Worm (Caenorhabditis elegans) whole organism, young adult: ENCODE results near the gene bus-17.
A peak's percentile ranks its signal among the peaks of the same experiment; 100 is the strongest.

Source experiments
- B0336.3 ChIP-seq: fragments of 200-800 bp; sonication (Bioruptor generic); IDR thresholded peaks from 2 replicates; pipeline ENCODE4 v1.3.6; 2022; ENCODE audit warnings: missing genetic modification characterization, missing compliant biosample characterization
- F23B12.7 ChIP-seq: sonication (generic microtip); optimal IDR thresholded peaks from 2 replicates; lab custom pipeline; 2017; ENCODE audit warnings: missing genetic modification characterization, mild to moderate bottlenecking, missing compliant biosample characterization, antibody characterized with exemption, moderate library complexity; ENCODE audit not compliant: insufficient read depth
- F39B2.1 ChIP-seq: fragments of 200-800 bp; sonication (Bioruptor generic); IDR thresholded peaks from 2 replicates; pipeline ENCODE4 v1.3.6; 2022; ENCODE audit warnings: missing genetic modification reagents, missing genetic modification characterization, missing compliant biosample characterization
- Y79H2A.3 ChIP-seq: fragments of 200-800 bp; sonication (Bioruptor generic); conservative IDR thresholded peaks from 2 replicates; pipeline ENCODE4 v1.3.6; 2022; ENCODE audit warnings: missing genetic modification reagents, missing genetic modification characterization, missing compliant biosample characterization
- ama-1 ChIP-seq, 3 experiments: fragments of 150-350 bp in 1 of 3; sonication (generic microtip) in 2 of 3; optimal IDR thresholded peaks; 2 replicates each; lab custom pipeline; 2014 to 2018; ENCODE audit warnings: missing biosample characterization in 2 of 3, missing genetic modification characterization in 2 of 3, missing genetic modification reagents in 2 of 3
- atf-7 ChIP-seq: sonication (generic microtip); optimal IDR thresholded peaks from 2 replicates; lab custom pipeline; 2017; ENCODE audit warnings: mild to moderate bottlenecking, missing genetic modification characterization, missing compliant biosample characterization
- attf-5 ChIP-seq: fragments of 200-800 bp; sonication (Bioruptor generic); optimal IDR thresholded peaks from 2 replicates; lab custom pipeline; 2018; ENCODE audit warnings: mild to moderate bottlenecking, missing genetic modification characterization, missing compliant biosample characterization
- attf-6 ChIP-seq: fragments of 200-800 bp; sonication (Bioruptor generic); IDR thresholded peaks from 2 replicates; pipeline ENCODE4 v1.3.6; 2022; ENCODE audit warnings: missing genetic modification reagents, missing genetic modification characterization, missing compliant biosample characterization
- cebp-1 ChIP-seq, 2 experiments: fragments of 200-800 bp in 1 of 2; sonication (Bioruptor generic) in 1 of 2; sonication (generic microtip) in 1 of 2; IDR thresholded peaks in 1 of 2; optimal IDR thresholded peaks in 1 of 2; 2 replicates each; pipeline versions ENCODE4 v1.3.6 to Lab custom; 2017 to 2022; ENCODE audit warnings: missing compliant biosample characterization in 2 of 2, missing genetic modification characterization in 2 of 2, mild to moderate bottlenecking in 1 of 2, missing genetic modification reagents in 1 of 2, moderate library complexity in 1 of 2
- cebp-2 ChIP-seq: fragments of 200-800 bp; sonication (Bioruptor generic); IDR thresholded peaks from 2 replicates; pipeline ENCODE4 v1.3.6; 2022; ENCODE audit warnings: missing genetic modification characterization, missing compliant biosample characterization
- ceh-100 ChIP-seq: fragments of 200-800 bp; sonication (Bioruptor generic); IDR thresholded peaks from 2 replicates; pipeline ENCODE4 v1.3.6; 2022; ENCODE audit warnings: missing genetic modification reagents, missing genetic modification characterization, missing compliant biosample characterization
- ceh-40 ChIP-seq: fragments of 200-800 bp; sonication (Bioruptor generic); IDR thresholded peaks from 2 replicates; pipeline ENCODE4 v1.3.6; 2022; ENCODE audit warnings: missing genetic modification characterization, missing compliant biosample characterization
- ceh-79 ChIP-seq: sonication (generic microtip); optimal IDR thresholded peaks from 2 replicates; lab custom pipeline; 2017; ENCODE audit warnings: mild to moderate bottlenecking, missing genetic modification characterization, missing compliant biosample characterization
- ceh-91 ChIP-seq: fragments of 200-800 bp; sonication (Bioruptor generic); IDR thresholded peaks from 2 replicates; pipeline ENCODE4 v1.3.6; 2022; ENCODE audit warnings: missing genetic modification reagents, missing genetic modification characterization, missing compliant biosample characterization
- chd-7 ChIP-seq: sonication (generic microtip); optimal IDR thresholded peaks from 2 replicates; lab custom pipeline; 2016; ENCODE audit warnings: mild to moderate bottlenecking, missing genetic modification characterization, moderate library complexity, missing compliant biosample characterization
- dox-1 ChIP-seq: fragments of 200-800 bp; sonication (Bioruptor generic); IDR thresholded peaks from 2 replicates; pipeline ENCODE4 v1.3.6; 2022; ENCODE audit warnings: missing genetic modification reagents, missing genetic modification characterization, missing compliant biosample characterization
- efl-1 ChIP-seq: fragments of 150-350 bp; optimal IDR thresholded peaks from 2 replicates; lab custom pipeline; 2014; ENCODE audit warnings: missing biosample characterization, missing genetic modification reagents, missing genetic modification characterization
- him-1 ChIP-seq: sonication (generic microtip); optimal IDR thresholded peaks from 2 replicates; lab custom pipeline; 2016; ENCODE audit warnings: missing genotype, missing genetic modification reagents, missing genetic modification characterization, missing compliant biosample characterization
- hlh-12 ChIP-seq: sonication (generic microtip); optimal IDR thresholded peaks from 2 replicates; lab custom pipeline; 2016; ENCODE audit warnings: missing genetic modification characterization, missing compliant biosample characterization
- hlh-26 ChIP-seq: fragments of 200-800 bp; sonication (Bioruptor generic); conservative IDR thresholded peaks from 2 replicates; pipeline ENCODE4 v1.3.6; 2022; ENCODE audit warnings: missing genetic modification reagents, missing genetic modification characterization, missing compliant biosample characterization
- hsf-1 ChIP-seq: fragments of 200-800 bp; sonication (Bioruptor generic); IDR thresholded peaks from 2 replicates; pipeline ENCODE4 v1.3.6; 2022; ENCODE audit warnings: missing genetic modification reagents, missing genetic modification characterization, missing compliant biosample characterization
- let-607 ChIP-seq, 2 experiments: fragments of 200-800 bp in 1 of 2; sonication (Bioruptor generic) in 1 of 2; sonication (generic microtip) in 1 of 2; optimal IDR thresholded peaks; 2 replicates each; lab custom pipeline; 2016 to 2018; ENCODE audit warnings: mild to moderate bottlenecking in 2 of 2, missing compliant biosample characterization in 2 of 2, missing genetic modification characterization in 2 of 2, moderate library complexity in 2 of 2, missing genotype in 1 of 2
- lin-40 ChIP-seq: sonication (generic microtip); optimal IDR thresholded peaks from 2 replicates; lab custom pipeline; 2016; ENCODE audit warnings: missing genetic modification characterization, mild to moderate bottlenecking, missing compliant biosample characterization, missing genotype, missing genetic modification reagents
- lsl-1 ChIP-seq: fragments of 200-800 bp; sonication (Bioruptor generic); optimal IDR thresholded peaks from 2 replicates; lab custom pipeline; 2018; ENCODE audit warnings: mild to moderate bottlenecking, missing genetic modification characterization, moderate library complexity, missing compliant biosample characterization
- madf-10 ChIP-seq: sonication (generic microtip); optimal IDR thresholded peaks from 2 replicates; lab custom pipeline; 2016; ENCODE audit warnings: mild to moderate bottlenecking, missing genetic modification characterization, missing compliant biosample characterization
- madf-8 ChIP-seq: fragments of 200-800 bp; sonication (Bioruptor generic); conservative IDR thresholded peaks from 2 replicates; pipeline ENCODE4 v1.3.6; 2022; ENCODE audit warnings: missing genetic modification reagents, missing genetic modification characterization, missing compliant biosample characterization
- mel-28 ChIP-seq: sonication (generic microtip); optimal IDR thresholded peaks from 2 replicates; lab custom pipeline; 2016; ENCODE audit warnings: borderline replicate concordance, mild to moderate bottlenecking, missing genetic modification characterization, missing compliant biosample characterization
- nfyb-1 ChIP-seq: fragments of 200-800 bp; sonication (Bioruptor generic); IDR thresholded peaks from 2 replicates; pipeline ENCODE4 v1.3.6; 2022; ENCODE audit warnings: missing genetic modification reagents, missing genetic modification characterization, missing compliant biosample characterization
- nhr-27 ChIP-seq: fragments of 200-800 bp; sonication (Bioruptor generic); optimal IDR thresholded peaks from 2 replicates; lab custom pipeline; 2018; ENCODE audit warnings: mild to moderate bottlenecking, missing genetic modification characterization, moderate library complexity, missing compliant biosample characterization
- nhr-80 ChIP-seq: sonication (generic microtip); optimal IDR thresholded peaks from 2 replicates; lab custom pipeline; 2016; ENCODE audit warnings: missing genetic modification characterization, missing compliant biosample characterization
- repo-1 ChIP-seq: sonication (generic microtip); optimal IDR thresholded peaks from 2 replicates; lab custom pipeline; 2017; ENCODE audit warnings: mild to moderate bottlenecking, missing genetic modification characterization, missing compliant biosample characterization
- rpc-1 ChIP-seq, 2 experiments: fragments of 150-350 bp in 1 of 2; sonication (generic microtip) in 1 of 2; optimal IDR thresholded peaks; 2 replicates each; lab custom pipeline; 2014 to 2018; ENCODE audit warnings: missing biosample characterization in 1 of 2, missing genetic modification characterization in 1 of 2, missing genetic modification reagents in 1 of 2, missing genotype in 1 of 2
- snpc-4 ChIP-seq, 5 experiments: fragments of 150-350 bp in 1 of 5; sonication (generic microtip) in 4 of 5; optimal IDR thresholded peaks; 2 replicates each; lab custom pipeline; 2014 to 2018; ENCODE audit warnings: missing genetic modification characterization in 5 of 5, missing biosample characterization in 3 of 5, antibody characterized with exemption in 2 of 5, mild to moderate bottlenecking in 2 of 5, missing compliant biosample characterization in 2 of 5, missing genotype in 2 of 5, moderate library complexity in 2 of 5, missing genetic modification reagents in 1 of 5
- sptf-2 ChIP-seq: fragments of 200-800 bp; sonication (Bioruptor generic); optimal IDR thresholded peaks from 2 replicates; lab custom pipeline; 2018; ENCODE audit warnings: mild to moderate bottlenecking, missing genetic modification characterization, missing compliant biosample characterization
- tbp1 ChIP-seq: fragments of 200-800 bp; sonication (Bioruptor generic); optimal IDR thresholded peaks from 2 replicates; lab custom pipeline; 2018; ENCODE audit warnings: mild to moderate bottlenecking, missing genetic modification characterization, missing compliant biosample characterization
- ztf-26 ChIP-seq: sonication (generic microtip); optimal IDR thresholded peaks from 2 replicates; lab custom pipeline; 2017; ENCODE audit warnings: missing genetic modification characterization, missing compliant biosample characterization
- ztf-3 ChIP-seq: fragments of 200-800 bp; sonication (Bioruptor generic); optimal IDR thresholded peaks from 2 replicates; lab custom pipeline; 2018; ENCODE audit warnings: mild to moderate bottlenecking, missing genetic modification characterization, missing compliant biosample characterization

Gene bus-17

ce11 chrX:15796633-15797032, 30.5 kb upstream of the bus-17 start (continued):
- TF ChIP-seq ztf-26 (tag; lab: Kevin White, UChicago) (peak; percentile 78), ama-1 (optimal IDR thresholded peaks at IDR 0.05; lab: Kevin White, UChicago) (no peak), ama-1 (GFP tag; optimal IDR thresholded peaks at IDR 0.05; lab: Kevin White, UChicago) (no peak), hlh-12 (tag; lab: Kevin White, UChicago) (no peak)

- TF ChIP-seq efl-1 (GFP tag; lab: Kevin White, UChicago) (no peak), him-1 (tag; lab: Kevin White, UChicago) (no peak)
Measured at ce11 chrX:15794977-15795376, 28.8 kb upstream of the bus-17 start, which contains the start of gene Y7A5A.10. TSS of gene Y7A5A.10 (minus strand) at chrX:15795077.

- no peak for TF ChIP-seq ceh-100 (GFP tag; lab: Robert Waterston, UW)
- no peak for TF ChIP-seq Y79H2A.3 (GFP tag; lab: Robert Waterston, UW)
- TF ChIP-seq ceh-79 (tag; lab: Kevin White, UChicago): no peak
- no peak for TF ChIP-seq cebp-2
- no peak for TF ChIP-seq ceh-91 (GFP tag; lab: Robert Waterston, UW)
- TF ChIP-seq, all 124 proteins: peak for 0
Measured at ce11 chrX:15786726-15787125, 20.6 kb upstream of the bus-17 start, which contains the start of gene Y7A5A.5. TSS of gene Y7A5A.5 (minus strand) at chrX:15786826.

- TF ChIP-seq lsl-1 (GFP tag; lab: Kevin White, UChicago) (no peak), rpc-1 (optimal IDR thresholded peaks at IDR 0.05; lab: Kevin White, UChicago) (no peak), rpc-1 (tag; optimal IDR thresholded peaks at IDR 0.05; lab: Kevin White, UChicago) (no peak), hsf-1 (GFP tag; lab: Robert Waterston, UW) (no peak), B0336.3 (GFP tag; lab: Robert Waterston, UW) (no peak)
- TF ChIP-seq, all 124 proteins: peak for 0
Measured at ce11 chrX:15784570-15784969, 18.4 kb upstream of the bus-17 start, which contains the start of gene Y7A5A.3. TSS of gene Y7A5A.3 (minus strand) at chrX:15784670.

- no peak for TF ChIP-seq F39B2.1 (GFP tag; lab: Robert Waterston, UW)
- TF ChIP-seq F23B12.7: no peak
- no peak for TF ChIP-seq sptf-2 (GFP tag; lab: Kevin White, UChicago)
- TF ChIP-seq repo-1 (tag; lab: Kevin White, UChicago): no peak
- no peak for TF ChIP-seq madf-10 (tag; lab: Kevin White, UChicago)
Measured at ce11 chrX:15782027-15782426, 15.9 kb upstream of the bus-17 start, which contains the start of gene Y7A5A.24. TSS of gene Y7A5A.24 (minus strand) at chrX:15782127.

ce11 chrX:15779503-15779902, 13.3 kb upstream of the bus-17 start:
- TF ChIP-seq ztf-3 (no peak), F23B12.7 (peak; percentile 66), nfyb-1 (GFP tag; lab: Robert Waterston, UW) (peak; percentile 48; the same call in 1 of the 2 replicates), chd-7 (tag; lab: Kevin White, UChicago) (peak; percentile 27), cebp-1 (GFP tag; IDR thresholded peaks at IDR 0.05; lab: Robert Waterston, UW) (no peak), cebp-1 (tag; optimal IDR thresholded peaks at IDR 0.05; lab: Kevin White, UChicago) (peak; percentile 37), atf-7 (no peak), madf-10 (tag; lab: Kevin White, UChicago) (peak; percentile 19), hlh-26 (GFP tag; lab: Robert Waterston, UW) (no peak), tbp1 (GFP tag; lab: Kevin White, UChicago) (peak; percentile 4), let-607 (tag; optimal IDR thresholded peaks at IDR 0.05; lab: Kevin White, UChicago) (peak; percentile 97 to 98), ceh-40 (GFP tag; lab: Robert Waterston, UW) (no peak), snpc-4 (GFP tag; optimal IDR thresholded peaks at IDR 0.05; lab: Kevin White, UChicago) (no peak), snpc-4 (tag; optimal IDR thresholded peaks at IDR 0.05; lab: Kevin White, UChicago) (peak in 1 of 4 experiments; percentile 18), mel-28 (no peak), B0336.3 (GFP tag; lab: Robert Waterston, UW) (0 out of 2 replicates have a peak, but pooled peaks have one; percentile 18), dox-1 (GFP tag; lab: Robert Waterston, UW) (peak; percentile 50; the same call in 1 of the 2 replicates), attf-5 (GFP tag; lab: Kevin White, UChicago) (peak; percentile 20), lin-40 (tag; lab: Kevin White, UChicago) (peak; percentile 24), nhr-80 (tag; lab: Kevin White, UChicago) (peak; percentile 98), attf-6 (no peak), madf-8 (no peak), nhr-27 (tag; lab: Kevin White, UChicago) (no peak)
